Fruit fly (Drosophila melanogaster) whole organism, wandering third instar larva: ENCODE results near the gene Wdr33.

Source experiments
- Abd-B ChIP-seq: fragments of >200 bp; optimal IDR thresholded peaks from 2 replicates; lab custom pipeline; 2017; ENCODE audit warnings: missing biosample characterization, missing genetic modification characterization
- CG32264 ChIP-seq: fragments of 200-800 bp; sonication (Bioruptor generic); optimal IDR thresholded peaks from 2 replicates; lab custom pipeline; 2016; ENCODE audit warnings: missing biosample characterization, missing genetic modification characterization
- HLH106 ChIP-seq: fragments of 200-800 bp; optimal IDR thresholded peaks from 3 replicates; lab custom pipeline; 2019; ENCODE audit warnings: missing biosample characterization, mild to moderate bottlenecking, missing genetic modification characterization, moderate library complexity
- Hnf4 ChIP-seq: fragments of 200-800 bp; sonication (Bioruptor generic); optimal IDR thresholded peaks from 2 replicates; lab custom pipeline; 2016; ENCODE audit warnings: missing biosample characterization, mild to moderate bottlenecking, missing genetic modification characterization
- Myc ChIP-seq: fragments of >200 bp; optimal IDR thresholded peaks from 2 replicates; lab custom pipeline; 2017
- OdsH ChIP-seq: fragments of 200-800 bp; sonication (Bioruptor generic); optimal IDR thresholded peaks from 2 replicates; lab custom pipeline; 2016; ENCODE audit warnings: missing biosample characterization, mild to moderate bottlenecking, missing genetic modification characterization
- Rel ChIP-seq, 2 experiments: fragments of 200-800 bp; sonication (Bioruptor generic) in 1 of 2; optimal IDR thresholded peaks; 2 replicates in 1 of 2; 3 replicates in 1 of 2; lab custom pipeline; 2016 to 2019; ENCODE audit warnings: mild to moderate bottlenecking in 2 of 2, missing biosample characterization in 2 of 2, missing genetic modification characterization in 2 of 2, moderate library complexity in 1 of 2
- br ChIP-seq: fragments of 200-800 bp; sonication (Bioruptor generic); optimal IDR thresholded peaks from 2 replicates; lab custom pipeline; 2016; ENCODE audit warnings: missing biosample characterization, missing genetic modification characterization
- brk ChIP-seq: fragments of 200-800 bp; sonication (Bioruptor generic); optimal IDR thresholded peaks from 2 replicates; lab custom pipeline; 2016; ENCODE audit warnings: missing biosample characterization, mild to moderate bottlenecking, missing genetic modification characterization
- dmrt93B ChIP-seq: fragments of 200-800 bp; sonication (Bioruptor generic); optimal IDR thresholded peaks from 2 replicates; lab custom pipeline; 2018; ENCODE audit warnings: missing biosample characterization, mild to moderate bottlenecking, missing genetic modification characterization
- dsf ChIP-seq: sonication (Bioruptor generic); optimal IDR thresholded peaks from 2 replicates; lab custom pipeline; 2016; ENCODE audit warnings: missing biosample characterization, missing genetic modification characterization, borderline replicate concordance
- ey ChIP-seq: fragments of 200-800 bp; sonication (Bioruptor generic); optimal IDR thresholded peaks from 2 replicates; lab custom pipeline; 2016; ENCODE audit warnings: missing biosample characterization, missing genetic modification characterization
- foxo ChIP-seq, 2 experiments: fragments of 200-800 bp; sonication (Bioruptor generic); optimal IDR thresholded peaks; 2 replicates in 1 of 2; 3 replicates in 1 of 2; lab custom pipeline; 2016 to 2017; ENCODE audit warnings: missing biosample characterization in 2 of 2, missing genetic modification characterization in 2 of 2
- h ChIP-seq: fragments of 200-800 bp; sonication (Bioruptor generic); optimal IDR thresholded peaks from 3 replicates; lab custom pipeline; 2016; ENCODE audit warnings: missing biosample characterization, mild to moderate bottlenecking, missing genetic modification characterization
- rgr ChIP-seq: fragments of 200-800 bp; sonication (Bioruptor generic); optimal IDR thresholded peaks from 3 replicates; lab custom pipeline; 2016; ENCODE audit warnings: missing biosample characterization, mild to moderate bottlenecking, missing genetic modification characterization
- sv ChIP-seq: fragments of 200-800 bp; sonication (Bioruptor generic); optimal IDR thresholded peaks from 3 replicates; lab custom pipeline; 2016; ENCODE audit warnings: missing biosample characterization, missing genetic modification characterization

Wdr33 gene

DNA sequence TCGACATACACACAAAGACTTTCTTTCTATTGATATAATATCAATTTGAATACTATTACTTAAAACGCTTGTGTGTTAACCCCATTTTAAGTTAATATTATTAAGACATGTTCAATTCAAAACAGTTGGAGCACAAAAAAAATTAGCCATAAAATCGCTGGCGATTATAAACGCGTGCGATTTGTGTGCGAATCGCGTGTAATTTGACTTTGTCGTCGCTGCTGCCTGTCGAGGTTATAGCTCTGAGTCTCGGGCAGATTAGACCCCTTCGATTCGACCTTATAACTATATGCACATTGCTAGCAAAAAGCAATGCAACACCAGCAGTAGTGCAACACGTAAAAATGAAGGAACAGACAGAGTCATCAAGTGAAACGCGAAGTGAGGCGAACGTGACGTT lies 44.5 kb downstream of the Wdr33 start:
- TF ChIP-seq Rel (GFP tag; optimal IDR thresholded peaks at IDR 0.05; lab: Kevin White, UChicago) (no peak), Rel (tag; optimal IDR thresholded peaks at IDR 0.05; lab: Kevin White, UChicago) (no peak), dsf (GFP tag; lab: Kevin White, UChicago) (no peak), br (GFP tag; lab: Kevin White, UChicago) (no peak), CG32264 (GFP tag; lab: Kevin White, UChicago) (no peak), HLH106 (no peak), Myc (lab: Kevin White, UChicago) (peak; percentile 46)

DNA sequence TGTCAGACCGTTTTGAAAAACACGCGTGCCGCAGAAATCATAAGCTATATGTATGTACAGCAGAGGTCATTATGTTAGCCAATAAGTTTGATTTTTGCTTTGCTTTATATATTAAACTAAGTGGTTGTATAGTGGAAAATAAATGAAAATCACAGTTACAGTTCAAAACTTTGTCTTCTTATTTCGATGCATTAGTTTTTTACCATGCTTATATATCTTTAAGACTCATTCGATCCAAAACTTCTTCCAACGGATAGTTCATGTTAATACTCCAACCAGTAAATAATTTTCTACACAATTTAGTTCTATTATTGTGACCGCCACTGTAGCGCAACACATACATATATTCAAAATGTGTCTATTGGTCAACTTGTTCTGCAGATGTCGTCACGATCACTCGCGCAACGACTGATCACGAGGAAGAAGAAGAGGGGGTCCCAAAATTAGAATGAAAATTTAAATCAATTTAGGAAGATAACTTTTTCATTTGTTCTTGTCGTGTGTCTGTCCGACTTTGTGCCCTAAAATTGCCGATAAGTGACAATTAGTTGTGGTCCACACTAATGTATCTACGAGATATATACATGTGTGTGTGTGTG lies 45.1 kb downstream of the Wdr33 start:
- peak; percentile 53 for TF ChIP-seq HLH106
- peak; percentile 40 for TF ChIP-seq ey (GFP tag; lab: Kevin White, UChicago)
- no peak for TF ChIP-seq brk
- peak; percentile 22 for TF ChIP-seq dmrt93B (GFP tag; lab: Kevin White, UChicago)
- no peak for TF ChIP-seq Hnf4 (GFP tag; lab: Kevin White, UChicago)
- TF ChIP-seq foxo (GFP tag; optimal IDR thresholded peaks at IDR 0.05; lab: Kevin White, UChicago): peak in 1 of 2 experiments; percentile 53
- no peak for TF ChIP-seq Abd-B (GFP tag; lab: Kevin White, UChicago)
- TF ChIP-seq br (GFP tag; lab: Kevin White, UChicago): no peak
- TF ChIP-seq Rel (GFP tag; optimal IDR thresholded peaks at IDR 0.05; lab: Kevin White, UChicago): no peak
- no peak for TF ChIP-seq Rel (tag; optimal IDR thresholded peaks at IDR 0.05; lab: Kevin White, UChicago)
- peak; percentile 26 for TF ChIP-seq rgr (GFP tag; lab: Kevin White, UChicago)
- TF ChIP-seq sv (GFP tag; lab: Kevin White, UChicago): peak; percentile 7
- TF ChIP-seq h (GFP tag; lab: Kevin White, UChicago): peak; percentile 63
- TF ChIP-seq OdsH (GFP tag; lab: Kevin White, UChicago): no peak
